Fruit fly (Drosophila melanogaster): ENCODE results near the gene zfh1.

zfh1 gene

dm6 chr3R:30770069-30770633 lies 4.4 kb downstream of the zfh1 start (continued):
- TF ChIP-seq Bdp1 (GFP tag; optimal IDR thresholded peaks at IDR 0.05) (no peak), CG4424 (GFP tag; optimal IDR thresholded peaks at IDR 0.05) (no peak), CG14965 (GFP tag; optimal IDR thresholded peaks at IDR 0.05; ENCODE audit: borderline replicate concordance) (no peak), CG33213 (GFP tag; optimal IDR thresholded peaks at IDR 0.05) (no peak), aop (GFP tag; IDR thresholded peaks at IDR 0.05) (no peak), Med (GFP tag) (no peak), Eip74EF (GFP tag; optimal IDR thresholded peaks at IDR 0.05) (no peak), CG1602 (GFP tag; optimal IDR thresholded peaks at IDR 0.05) (no peak), CG14710 (tag; optimal IDR thresholded peaks at IDR 0.05) (peak; percentile 10), fu2 (GFP tag; optimal IDR thresholded peaks at IDR 0.05) (no peak), tna (GFP tag; IDR thresholded peaks at IDR 0.05; ENCODE audit: partially characterized antibody) (no peak), CG8281 (tag; optimal IDR thresholded peaks at IDR 0.05) (no peak), CG5245 (GFP tag; optimal IDR thresholded peaks at IDR 0.05) (no peak), Optix (GFP tag; IDR thresholded peaks at IDR 0.05) (no peak; the same call in 2 of the 3 replicates), chif (GFP tag; optimal IDR thresholded peaks at IDR 0.05) (peak in 1 of 2 experiments; percentile 7), CG9932 (GFP tag; IDR thresholded peaks at IDR 0.05) (no peak), CG15696 (tag; optimal IDR thresholded peaks at IDR 0.05) (peak; percentile 68), CG10979 (tag; optimal IDR thresholded peaks at IDR 0.05) (peak; percentile 27), CG13296 (GFP tag; optimal IDR thresholded peaks at IDR 0.05) (no peak), oc (tag; optimal IDR thresholded peaks at IDR 0.05) (no peak), CG1647 (GFP tag; optimal IDR thresholded peaks at IDR 0.05) (no peak), chn (GFP tag; optimal IDR thresholded peaks at IDR 0.05) (peak; percentile 31), CG2129 (GFP tag; IDR thresholded peaks at IDR 0.05; ENCODE audit: partially characterized antibody) (no peak), PHDP (tag; optimal IDR thresholded peaks at IDR 0.05) (no peak), CG7271 (tag; optimal IDR thresholded peaks at IDR 0.05) (no peak), kay (GFP tag; optimal IDR thresholded peaks at IDR 0.05) (no peak), slbo (GFP tag; IDR thresholded peaks at IDR 0.05) (no peak), Sox102F (GFP tag; optimal IDR thresholded peaks at IDR 0.05) (no peak), stwl (tag; optimal IDR thresholded peaks at IDR 0.05) (no peak), Deaf1 (tag; optimal IDR thresholded peaks at IDR 0.05) (no peak), CG4707 (GFP tag; optimal IDR thresholded peaks at IDR 0.05) (no peak), Hmr (GFP tag; optimal IDR thresholded peaks at IDR 0.05) (no peak), CG31224 (GFP tag; IDR thresholded peaks at IDR 0.05) (no peak), CG1603 (tag; optimal IDR thresholded peaks at IDR 0.05) (no peak), nmo (GFP tag; optimal IDR thresholded peaks at IDR 0.05) (no peak), NC2α (GFP tag; optimal IDR thresholded peaks at IDR 0.05) (no peak), Dek (tag; optimal IDR thresholded peaks at IDR 0.05) (no peak), sens-2 (GFP tag; IDR thresholded peaks at IDR 0.05) (no peak), luna (GFP tag; optimal IDR thresholded peaks at IDR 0.05) (no peak), org-1 (GFP tag; optimal IDR thresholded peaks at IDR 0.05) (no peak), CG4820 (GFP tag; optimal IDR thresholded peaks at IDR 0.05) (no peak), ci (GFP tag; IDR thresholded peaks at IDR 0.05) (0 out of 3 replicates have a peak, but pooled peaks have one; percentile 34), row (GFP tag; IDR thresholded peaks at IDR 0.05) (peak; percentile 50; the same call in 1 of the 3 replicates), Hey (tag; optimal IDR thresholded peaks at IDR 0.05) (no peak), CG6272 (GFP tag; IDR thresholded peaks at IDR 0.05) (no peak), CG1792 (GFP tag; optimal IDR thresholded peaks at IDR 0.05) (no peak), CG18764 (GFP tag; optimal IDR thresholded peaks at IDR 0.05) (no peak), CG17385 (GFP tag; optimal IDR thresholded peaks at IDR 0.05) (no peak), h (optimal IDR thresholded peaks at IDR 0.05) (no peak), CG10565 (GFP tag; optimal IDR thresholded peaks at IDR 0.05) (no peak), stc (GFP tag; IDR thresholded peaks at IDR 0.05) (no peak)
